Fruit fly (Drosophila melanogaster) whole organism, embryonic: ENCODE measurements around the gene ND-SGDH.

Experiments used
- Bdp1 ChIP-seq: fragments of 200-800 bp; sonication (Bioruptor generic); optimal IDR thresholded peaks from 3 replicates; lab custom pipeline; 2016; ENCODE audit warnings: missing biosample characterization, missing genetic modification characterization
- CG10654 ChIP-seq: fragments of 200-800 bp; sonication (Bioruptor generic); optimal IDR thresholded peaks from 2 replicates; lab custom pipeline; 2016; ENCODE audit warnings: missing biosample characterization, missing genetic modification characterization
- CG10959 ChIP-seq: fragments of 200-800 bp; sonication (Bioruptor generic); IDR thresholded peaks from 2 replicates; pipeline ENCODE4 v1.3.6; 2022; ENCODE audit warnings: missing biosample characterization, missing genetic modification characterization
- CG11456 ChIP-seq: fragments of 200-800 bp; sonication (Bioruptor generic); IDR thresholded peaks from 3 replicates; pipeline ENCODE4 v1.3.6; 2022; ENCODE audit warnings: missing biosample characterization, missing genetic modification characterization
- CG11695 ChIP-seq: fragments of 200-800 bp; sonication (Bioruptor generic); IDR thresholded peaks from 3 replicates; pipeline ENCODE4 v1.3.6; 2022; ENCODE audit warnings: missing biosample characterization, missing genetic modification characterization
- CG13424 ChIP-seq: fragments of 200-800 bp; sonication (Bioruptor generic); optimal IDR thresholded peaks from 2 replicates; lab custom pipeline; 2019; ENCODE audit warnings: missing biosample characterization, mild to moderate bottlenecking, missing genetic modification characterization, moderate library complexity
- CG14014 ChIP-seq: fragments of 200-800 bp; sonication (Bioruptor generic); IDR thresholded peaks from 2 replicates; pipeline ENCODE4 v1.3.6; 2022; ENCODE audit warnings: missing biosample characterization, missing genetic modification characterization
- CG1602 ChIP-seq: fragments of 200-800 bp; sonication (Bioruptor generic); optimal IDR thresholded peaks from 3 replicates; lab custom pipeline; 2016; ENCODE audit warnings: missing biosample characterization, missing genetic modification characterization
- CG1832 ChIP-seq: fragments of 200-800 bp; sonication (Bioruptor generic); optimal IDR thresholded peaks from 2 replicates; lab custom pipeline; 2017; ENCODE audit warnings: missing biosample characterization, mild to moderate bottlenecking, missing genetic modification characterization, inconsistent platforms
- CG2678 ChIP-seq: fragments of 200-800 bp; sonication (Bioruptor generic); optimal IDR thresholded peaks from 3 replicates; lab custom pipeline; 2019; ENCODE audit warnings: missing biosample characterization, mild to moderate bottlenecking, missing genetic modification characterization, moderate library complexity
- CG30431 ChIP-seq: fragments of 200-800 bp; sonication (Bioruptor generic); optimal IDR thresholded peaks from 2 replicates; lab custom pipeline; 2017; ENCODE audit warnings: missing biosample characterization, missing genetic modification characterization
- CG31388 ChIP-seq: fragments of 200-800 bp; sonication (Bioruptor generic); optimal IDR thresholded peaks from 2 replicates; lab custom pipeline; 2016; ENCODE audit warnings: missing biosample characterization, missing genetic modification characterization
- CG34422 ChIP-seq: fragments of 200-800 bp; sonication (Bioruptor generic); IDR thresholded peaks from 3 replicates; pipeline ENCODE4 v1.3.6; 2022; ENCODE audit warnings: missing biosample characterization, missing genetic modification characterization
- CG3838 ChIP-seq: fragments of 200-800 bp; sonication (Bioruptor generic); optimal IDR thresholded peaks from 3 replicates; lab custom pipeline; 2016; ENCODE audit warnings: missing biosample characterization, missing genetic modification characterization
- CG43689 ChIP-seq: fragments of 200-800 bp; sonication (Bioruptor generic); IDR thresholded peaks from 2 replicates; pipeline ENCODE4 v1.3.6; 2022; ENCODE audit warnings: missing biosample characterization, missing genetic modification characterization
- CG4820 ChIP-seq: fragments of 200-800 bp; sonication (Bioruptor generic); optimal IDR thresholded peaks from 3 replicates; lab custom pipeline; 2016; ENCODE audit warnings: missing biosample characterization, missing genetic modification characterization
- CG6654 ChIP-seq: fragments of 200-800 bp; sonication (Bioruptor generic); optimal IDR thresholded peaks from 2 replicates; lab custom pipeline; 2017; ENCODE audit warnings: missing biosample characterization, mild to moderate bottlenecking, missing genetic modification characterization
- CG6689 ChIP-seq: fragments of 200-800 bp; sonication (Bioruptor generic); IDR thresholded peaks from 2 replicates; pipeline ENCODE4 v1.3.6; 2022; ENCODE audit warnings: missing biosample characterization, missing genetic modification characterization
- CG6854 ChIP-seq: fragments of 200-800 bp; sonication (Bioruptor generic); optimal IDR thresholded peaks from 3 replicates; lab custom pipeline; 2017; ENCODE audit warnings: missing biosample characterization, mild to moderate bottlenecking, missing genetic modification characterization
- CG9215 ChIP-seq: fragments of 200-800 bp; sonication (Bioruptor generic); IDR thresholded peaks from 2 replicates; pipeline ENCODE4 v1.3.6; 2022; ENCODE audit warnings: missing biosample characterization, missing genetic modification characterization
- CoRest ChIP-seq: fragments of 200-800 bp; sonication (Bioruptor generic); optimal IDR thresholded peaks from 3 replicates; lab custom pipeline; 2018; ENCODE audit warnings: missing biosample characterization, mild to moderate bottlenecking, missing genetic modification characterization, moderate library complexity
- Deaf1 ChIP-seq: fragments of 200-800 bp; optimal IDR thresholded peaks from 3 replicates; lab custom pipeline; 2019; ENCODE audit warnings: missing biosample characterization, mild to moderate bottlenecking, missing genetic modification characterization, moderate library complexity
- Dek ChIP-seq: fragments of 200-800 bp; sonication (Bioruptor generic); optimal IDR thresholded peaks from 3 replicates; lab custom pipeline; 2019; ENCODE audit warnings: missing biosample characterization, mild to moderate bottlenecking, missing genetic modification characterization, moderate library complexity
- E2f1 ChIP-seq: fragments of 200-800 bp; sonication (Bioruptor generic); IDR thresholded peaks from 2 replicates; pipeline ENCODE4 v1.3.6; 2022; ENCODE audit warnings: missing biosample characterization, missing genetic modification characterization
- GATAe ChIP-seq: fragments of 200-800 bp; sonication (Bioruptor generic); conservative IDR thresholded peaks from 2 replicates; pipeline ENCODE4 v1.3.6; 2022; ENCODE audit warnings: missing biosample characterization, missing genetic modification characterization
- Hmx ChIP-seq: fragments of 200-800 bp; sonication (Bioruptor generic); optimal IDR thresholded peaks from 2 replicates; lab custom pipeline; 2016; ENCODE audit warnings: missing biosample characterization, missing genetic modification characterization
- Hr78 ChIP-seq, 2 experiments: fragments of 200-800 bp in 1 of 2; fragments of >200 bp in 1 of 2; sonication (Bioruptor generic) in 1 of 2; optimal IDR thresholded peaks; 2 replicates each; lab custom pipeline; 2017 to 2019; ENCODE audit warnings: missing biosample characterization in 2 of 2, missing genetic modification characterization in 2 of 2, mild to moderate bottlenecking in 1 of 2, moderate library complexity in 1 of 2
- MBD-R2 ChIP-seq: fragments of 200-800 bp; sonication (Bioruptor generic); IDR thresholded peaks from 2 replicates; pipeline ENCODE4 v1.3.6; 2022; ENCODE audit warnings: missing biosample characterization, missing genetic modification characterization
- Mad ChIP-seq: fragments of 200-800 bp; sonication (Bioruptor generic); optimal IDR thresholded peaks from 2 replicates; lab custom pipeline; 2016; ENCODE audit warnings: missing biosample characterization, missing genetic modification characterization
- Nf-YB ChIP-seq: fragments of 200-800 bp; sonication (Bioruptor generic); optimal IDR thresholded peaks from 3 replicates; lab custom pipeline; 2019; ENCODE audit warnings: missing biosample characterization, mild to moderate bottlenecking, missing genetic modification characterization, moderate library complexity
- dati ChIP-seq: fragments of 200-800 bp; sonication (Bioruptor generic); IDR thresholded peaks from 2 replicates; pipeline ENCODE4 v1.3.6; 2022; ENCODE audit warnings: missing biosample characterization, missing genetic modification characterization
- disco-r ChIP-seq: fragments of 200-800 bp; sonication (Bioruptor generic); optimal IDR thresholded peaks from 2 replicates; lab custom pipeline; 2016; ENCODE audit warnings: missing biosample characterization, missing genetic modification characterization
- dpn ChIP-seq, 2 experiments: fragments of 200-800 bp; sonication (Bioruptor generic); optimal IDR thresholded peaks; 3 replicates each; lab custom pipeline; 2016; ENCODE audit warnings: missing biosample characterization in 2 of 2, missing genetic modification characterization in 2 of 2
- emc ChIP-seq: fragments of 200-800 bp; sonication (Bioruptor generic); optimal IDR thresholded peaks from 2 replicates; lab custom pipeline; 2016; ENCODE audit warnings: missing biosample characterization, missing genetic modification characterization
- gem ChIP-seq: fragments of 200-800 bp; sonication (Bioruptor generic); optimal IDR thresholded peaks from 2 replicates; lab custom pipeline; 2019; ENCODE audit warnings: missing biosample characterization, mild to moderate bottlenecking, missing genetic modification characterization, moderate library complexity
- hb ChIP-seq: fragments of 200-800 bp; sonication (Bioruptor generic); IDR thresholded peaks from 3 replicates; pipeline ENCODE4 v1.3.6; 2022; ENCODE audit warnings: missing biosample characterization, missing genetic modification characterization; ENCODE audit not compliant: partially characterized antibody
- jing ChIP-seq: fragments of 200-800 bp; sonication (Bioruptor generic); optimal IDR thresholded peaks from 2 replicates; lab custom pipeline; 2018; ENCODE audit warnings: missing biosample characterization, mild to moderate bottlenecking, missing genetic modification characterization
- kay ChIP-seq: fragments of 200-800 bp; sonication (Bioruptor generic); optimal IDR thresholded peaks from 2 replicates; lab custom pipeline; 2016; ENCODE audit warnings: missing biosample characterization, missing genetic modification characterization
- lola ChIP-seq, 3 experiments: fragments of >200 bp in 2 of 3; fragments of 200-800 bp in 1 of 3; sonication (Bioruptor generic) in 1 of 3; optimal IDR thresholded peaks; 2 replicates each; lab custom pipeline; 2017 to 2019; ENCODE audit warnings: missing biosample characterization in 3 of 3, missing genetic modification characterization in 3 of 3, mild to moderate bottlenecking in 1 of 3, moderate library complexity in 1 of 3
- nerfin-2 ChIP-seq: fragments of 200-800 bp; sonication (Bioruptor generic); IDR thresholded peaks from 2 replicates; pipeline ENCODE4 v1.3.6; 2022; ENCODE audit warnings: missing biosample characterization, missing genetic modification characterization; ENCODE audit not compliant: partially characterized antibody
- onecut ChIP-seq: fragments of 200-800 bp; sonication (Bioruptor generic); IDR thresholded peaks from 2 replicates; pipeline ENCODE4 v1.3.6; 2022; ENCODE audit warnings: missing biosample characterization, missing genetic modification characterization
- pros ChIP-seq: fragments of 200-800 bp; sonication (Bioruptor generic); optimal IDR thresholded peaks from 3 replicates; lab custom pipeline; 2019; ENCODE audit warnings: missing biosample characterization, mild to moderate bottlenecking, missing genetic modification characterization, moderate library complexity
- rib ChIP-seq: fragments of 200-800 bp; sonication (Bioruptor generic); IDR thresholded peaks from 2 replicates; pipeline ENCODE4 v1.3.6; 2022; ENCODE audit warnings: missing biosample characterization, missing genetic modification characterization
- row ChIP-seq: fragments of 200-800 bp; sonication (Bioruptor generic); IDR thresholded peaks from 3 replicates; pipeline ENCODE4 v1.3.6; 2022; ENCODE audit warnings: missing biosample characterization, missing genetic modification characterization
- schlank ChIP-seq: fragments of 200-800 bp; sonication (Bioruptor generic); optimal IDR thresholded peaks from 2 replicates; lab custom pipeline; 2018; ENCODE audit warnings: missing biosample characterization, mild to moderate bottlenecking, missing genetic modification characterization
- sisA ChIP-seq: fragments of 200-800 bp; sonication (Bioruptor generic); IDR thresholded peaks from 2 replicates; pipeline ENCODE4 v1.3.6; 2022; ENCODE audit warnings: missing biosample characterization, missing genetic modification characterization
- sob ChIP-seq: fragments of 200-800 bp; sonication (Bioruptor generic); IDR thresholded peaks from 2 replicates; pipeline ENCODE4 v1.3.6; 2022; ENCODE audit warnings: missing biosample characterization, missing genetic modification characterization
- unc-4 ChIP-seq: fragments of 200-800 bp; sonication (Bioruptor generic); IDR thresholded peaks from 2 replicates; pipeline ENCODE4 v1.3.6; 2022; ENCODE audit warnings: missing biosample characterization, missing genetic modification characterization; ENCODE audit not compliant: partially characterized antibody
- zfh1 ChIP-seq: fragments of 200-800 bp; sonication (Bioruptor generic); IDR thresholded peaks from 3 replicates; pipeline ENCODE4 v1.3.6; 2022; ENCODE audit warnings: missing biosample characterization, missing genetic modification characterization

Gene ND-SGDH

DNA sequence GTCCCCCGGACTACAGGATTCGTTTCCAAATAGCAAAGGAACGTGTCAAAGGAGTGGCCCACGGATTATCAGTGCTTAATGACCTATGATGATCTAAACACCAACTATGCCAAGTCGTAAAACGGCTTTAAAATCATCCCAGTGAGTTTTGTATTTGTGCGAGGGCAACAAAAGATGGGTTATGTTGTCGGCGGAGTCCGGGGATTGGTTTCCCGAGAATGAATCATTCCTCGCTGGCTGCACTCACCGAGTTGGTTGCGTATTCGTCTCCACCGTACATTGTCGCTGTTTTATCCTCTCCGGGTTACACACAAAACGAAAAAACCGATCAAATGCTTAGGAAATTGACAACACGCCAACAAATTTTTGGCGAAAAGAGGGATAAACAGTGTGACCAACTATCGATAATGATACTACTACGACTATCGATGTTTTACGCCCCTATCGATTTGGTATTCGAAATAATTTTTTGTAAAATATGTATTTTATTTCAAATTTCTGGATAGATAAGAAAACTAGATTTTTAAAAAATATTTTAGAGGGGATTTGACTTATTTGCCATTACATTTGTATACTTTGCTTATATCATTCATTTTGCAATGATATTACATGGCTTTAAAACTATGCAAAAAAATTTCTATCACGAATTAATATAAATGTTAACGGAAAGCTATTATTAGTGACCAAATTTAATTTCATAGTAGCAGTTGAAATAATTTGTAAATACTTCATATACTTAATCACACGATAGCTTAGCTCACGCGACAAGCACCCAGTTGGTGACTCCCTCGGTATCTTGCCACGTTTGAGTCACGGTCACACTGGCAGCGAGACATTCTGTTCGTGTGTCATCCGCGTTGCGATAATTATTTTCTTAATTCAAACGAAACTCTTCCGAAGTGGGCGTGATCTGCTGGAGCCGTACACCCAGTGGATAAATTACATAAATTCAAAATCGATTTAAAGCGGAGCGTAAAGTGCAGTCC lies 7.6 kb upstream of the ND-SGDH start, which contains the start of the genes eIF3l and Nrx-IV (continued):
- TF ChIP-seq CG10654 (GFP tag; lab: Kevin White, UChicago) (no peak), CG1602 (no peak), CG43689 (GFP tag; lab: Robert Waterston, UW) (no peak), MBD-R2 (GFP tag; lab: Robert Waterston, UW) (peak; percentile 15; the same call in 1 of the 2 replicates), CG9215 (GFP tag; lab: Robert Waterston, UW) (no peak), Nf-YB (GFP tag; lab: Kevin White, UChicago) (no peak), GATAe (no peak), jing (GFP tag; lab: Kevin White, UChicago) (no peak), gem (tag; lab: Kevin White, UChicago) (no peak), CG14014 (GFP tag; lab: Robert Waterston, UW) (no peak), CG11695 (GFP tag; lab: Robert Waterston, UW) (no peak), sisA (no peak), Dek (tag; lab: Kevin White, UChicago) (no peak), CG6654 (no peak), schlank (tag; lab: Kevin White, UChicago) (no peak), lola (GFP tag; optimal IDR thresholded peaks at IDR 0.05; lab: Kevin White, UChicago) (no peak), CG6854 (no peak), Hr78 (GFP tag; optimal IDR thresholded peaks at IDR 0.05; lab: Kevin White, UChicago) (no peak), CG6689 (GFP tag; lab: Robert Waterston, UW) (no peak), hb (no peak), onecut (GFP tag; lab: Robert Waterston, UW) (no peak), CoRest (tag; lab: Kevin White, UChicago) (no peak), Mad (no peak), disco-r (GFP tag; lab: Kevin White, UChicago) (no peak), Hmx (no peak), nerfin-2 (no peak), CG31388 (GFP tag; lab: Kevin White, UChicago) (no peak), dati (GFP tag; lab: Robert Waterston, UW) (no peak), Bdp1 (GFP tag; lab: Kevin White, UChicago) (no peak), CG4820 (GFP tag; lab: Kevin White, UChicago) (no peak), sob (GFP tag; lab: Robert Waterston, UW) (no peak), row (GFP tag; lab: Robert Waterston, UW) (peak; percentile 57; the same call in 2 of the 3 replicates), E2f1 (GFP tag; lab: Robert Waterston, UW) (no peak), CG13424 (tag; lab: Kevin White, UChicago) (no peak), CG1832 (GFP tag; lab: Kevin White, UChicago) (no peak), CG10959 (no peak), CG34422 (GFP tag; lab: Robert Waterston, UW) (no peak), kay (GFP tag; lab: Kevin White, UChicago) (peak; percentile 35), rib (GFP tag; lab: Robert Waterston, UW) (no peak), CG30431 (GFP tag; lab: Kevin White, UChicago) (no peak), pros (no peak), Deaf1 (tag; lab: Kevin White, UChicago) (peak; percentile 61), unc-4 (GFP tag; lab: Robert Waterston, UW) (peak; percentile 71), emc (GFP tag; lab: Kevin White, UChicago) (no peak), zfh1 (0 out of 3 replicates have a peak, but pooled peaks have one; percentile 13), CG2678 (no peak), CG3838 (GFP tag; lab: Kevin White, UChicago) (no peak), dpn (GFP tag; optimal IDR thresholded peaks at IDR 0.05; lab: Kevin White, UChicago) (no peak), CG11456 (GFP tag; lab: Robert Waterston, UW) (no peak)
